Worm (Caenorhabditis elegans): ENCODE data around the gene fcd-2.
A peak's percentile ranks its signal among the peaks of the same experiment; 100 is the strongest.

Gene fcd-2

ce11 chrIV:15042159-15042936 lies 16.8 kb downstream of the fcd-2 start (continued):
- TF ChIP-seq hmg-1.2 (GFP tag; IDR thresholded peaks at IDR 0.05) (peak; percentile 41), hlh-12 (tag; optimal IDR thresholded peaks at IDR 0.05) (no peak), ztf-25 (GFP tag; IDR thresholded peaks at IDR 0.05) (no peak), F33H1.4 (GFP tag; IDR thresholded peaks at IDR 0.05) (peak; percentile 49), bed-2 (GFP tag; IDR thresholded peaks at IDR 0.05) (no peak), fkh-3 (tag; optimal IDR thresholded peaks at IDR 0.05) (no peak), sdz-38 (tag; optimal IDR thresholded peaks at IDR 0.05) (no peak), nhr-90 (tag; optimal IDR thresholded peaks at IDR 0.05) (no peak), lin-40 (tag; optimal IDR thresholded peaks at IDR 0.05) (no peak), mel-28 (tag; optimal IDR thresholded peaks at IDR 0.05; ENCODE audit: borderline replicate concordance) (no peak), Y56A3A.18 (GFP tag; IDR thresholded peaks at IDR 0.05) (0 out of 2 replicates have a peak, but pooled peaks have one; percentile 40), lir-1 (GFP tag; conservative IDR thresholded peaks at IDR 0.05) (peak; percentile 25; the same call in 1 of the 2 replicates), ccch-3 (GFP tag; optimal IDR thresholded peaks at IDR 0.05) (no peak), Y67H2A.10 (GFP tag; conservative IDR thresholded peaks at IDR 0.05) (peak; percentile 50; the same call in 1 of the 2 replicates), nhr-80 (tag; optimal IDR thresholded peaks at IDR 0.05) (no peak), B0336.3 (GFP tag; IDR thresholded peaks at IDR 0.05) (peak; percentile 83; the same call in 1 of the 2 replicates), ztf-28 (GFP tag; IDR thresholded peaks at IDR 0.05) (0 out of 2 replicates have a peak, but pooled peaks have one; percentile 69), lsl-1 (GFP tag; optimal IDR thresholded peaks at IDR 0.05) (peak; percentile 20), efl-1 (GFP tag; optimal IDR thresholded peaks at IDR 0.05) (no peak), snpc-1.3 (tag; optimal IDR thresholded peaks at IDR 0.05; ENCODE audit: insufficient read depth) (peak; percentile 47), ceh-100 (GFP tag; IDR thresholded peaks at IDR 0.05) (0 out of 2 replicates have a peak, but pooled peaks have one; percentile 29), attf-6 (GFP tag; IDR thresholded peaks at IDR 0.05) (peak; percentile 92), F52B5.7 (tag; optimal IDR thresholded peaks at IDR 0.05) (no peak), snpc-4 (GFP tag; optimal IDR thresholded peaks at IDR 0.05) (peak; percentile 68), snpc-4 (tag; optimal IDR thresholded peaks at IDR 0.05) (peak in 3 of 4 experiments; percentile 58 to 91 (median 80)), bed-1 (GFP tag; IDR thresholded peaks at IDR 0.05) (no peak), lag-1 (GFP tag; IDR thresholded peaks at IDR 0.05) (no peak), F39B2.1 (GFP tag; IDR thresholded peaks at IDR 0.05) (no peak), xnd-1 (tag; optimal IDR thresholded peaks at IDR 0.05) (no peak), ceh-40 (GFP tag; IDR thresholded peaks at IDR 0.05) (no peak), gei-17 (GFP tag; optimal IDR thresholded peaks at IDR 0.05) (no peak), lsy-27 (tag; optimal IDR thresholded peaks at IDR 0.05; ENCODE audit: borderline replicate concordance, insufficient read depth) (no peak), F10E7.11 (tag; optimal IDR thresholded peaks at IDR 0.05) (no peak), athp-1 (tag; optimal IDR thresholded peaks at IDR 0.05) (peak; percentile 29), hrde-1 (tag; optimal IDR thresholded peaks at IDR 0.05; ENCODE audit: borderline replicate concordance) (peak; percentile 49), ceh-79 (tag; optimal IDR thresholded peaks at IDR 0.05) (no peak), madf-6 (GFP tag; IDR thresholded peaks at IDR 0.05) (peak; percentile 22; the same call in 1 of the 2 replicates), snpc-1.1 (tag; optimal IDR thresholded peaks at IDR 0.05; ENCODE audit: insufficient read depth) (no peak), unc-62 (GFP tag; optimal IDR thresholded peaks at IDR 0.05) (no peak), ztf-26 (tag; optimal IDR thresholded peaks at IDR 0.05) (no peak), hlh-26 (GFP tag; conservative IDR thresholded peaks at IDR 0.05) (0 out of 2 replicates have a peak, but pooled peaks have one; percentile 30), dox-1 (GFP tag; IDR thresholded peaks at IDR 0.05) (peak; percentile 63), dpff-1 (tag; optimal IDR thresholded peaks at IDR 0.05) (no peak), K12H6.12 (tag; optimal IDR thresholded peaks at IDR 0.05) (no peak), sptf-2 (GFP tag; optimal IDR thresholded peaks at IDR 0.05) (no peak), lin-54 (GFP tag; optimal IDR thresholded peaks at IDR 0.05) (peak; percentile 39)

All from whole organism, young adult.